Worm (Caenorhabditis elegans) whole organism, L4/young adult: Measurements from ENCODE around the gene nemt-1.

Experiments used
- dao-5 ChIP-seq: sonication (generic microtip); optimal IDR thresholded peaks from 2 replicates; lab custom pipeline; 2016; ENCODE audit warnings: missing genotype, missing genetic modification characterization, moderate library complexity, missing compliant biosample characterization
- him-1 ChIP-seq: sonication (generic microtip); optimal IDR thresholded peaks from 2 replicates; lab custom pipeline; 2016; ENCODE audit warnings: missing genotype, missing genetic modification reagents, missing genetic modification characterization, missing compliant biosample characterization

ce11 chrIV:9333007-9333406 is 13.8 kb upstream of the nemt-1 start:
- no peak for TF ChIP-seq him-1 (tag; lab: Kevin White, UChicago)
- no peak for TF ChIP-seq dao-5 (tag; lab: Kevin White, UChicago)
